Worm (Caenorhabditis elegans) whole organism, young adult: Measurements from ENCODE around the gene F07H5.7.
A peak's percentile ranks its signal among the peaks of the same experiment; 100 is the strongest.

Experiments
- F23B12.7 ChIP-seq: sonication (generic microtip); optimal IDR thresholded peaks from 2 replicates; lab custom pipeline; 2017; ENCODE audit warnings: missing genetic modification characterization, mild to moderate bottlenecking, missing compliant biosample characterization, antibody characterized with exemption, moderate library complexity; ENCODE audit not compliant: insufficient read depth
- F33H1.4 ChIP-seq: fragments of 200-800 bp; sonication (Bioruptor generic); IDR thresholded peaks from 2 replicates; pipeline ENCODE4 v1.3.6; 2022; ENCODE audit warnings: missing genetic modification reagents, missing genetic modification characterization, missing compliant biosample characterization
- F37B4.10 ChIP-seq: fragments of 200-800 bp; sonication (Bioruptor generic); IDR thresholded peaks from 2 replicates; pipeline ENCODE4 v1.3.6; 2022; ENCODE audit warnings: missing genetic modification characterization, missing compliant biosample characterization
- F55B11.4 ChIP-seq: sonication (generic microtip); optimal IDR thresholded peaks from 2 replicates; lab custom pipeline; 2016; ENCODE audit warnings: missing compliant biosample characterization, missing genetic modification characterization, borderline replicate concordance; ENCODE audit not compliant: insufficient read depth
- K12H6.12 ChIP-seq: fragments of 200-800 bp; sonication (Bioruptor generic); optimal IDR thresholded peaks from 2 replicates; lab custom pipeline; 2018; ENCODE audit warnings: mild to moderate bottlenecking, missing genetic modification characterization, missing compliant biosample characterization
- T07F8.4 ChIP-seq: sonication (generic microtip); optimal IDR thresholded peaks from 2 replicates; lab custom pipeline; 2016; ENCODE audit warnings: mild to moderate bottlenecking, missing genetic modification characterization, moderate library complexity, missing compliant biosample characterization
- Y53G8AR.9 ChIP-seq: fragments of 200-800 bp; sonication (Bioruptor generic); conservative IDR thresholded peaks from 2 replicates; pipeline ENCODE4 v1.3.6; 2022; ENCODE audit warnings: missing genetic modification reagents, missing genetic modification characterization, missing compliant biosample characterization
- Y95B8A.8 ChIP-seq: fragments of 200-800 bp; sonication (Bioruptor generic); IDR thresholded peaks from 2 replicates; pipeline ENCODE4 v1.3.6; 2022; ENCODE audit warnings: missing genetic modification reagents, missing genetic modification characterization, missing compliant biosample characterization
- ZK185.1 ChIP-seq: sonication (generic microtip); optimal IDR thresholded peaks from 2 replicates; lab custom pipeline; 2016; ENCODE audit warnings: mild to moderate bottlenecking, missing genetic modification characterization, missing compliant biosample characterization; ENCODE audit not compliant: poor library complexity, severe bottlenecking
- aptf-2 ChIP-seq: fragments of 200-800 bp; sonication (Bioruptor generic); conservative IDR thresholded peaks from 2 replicates; pipeline ENCODE4 v1.3.6; 2022; ENCODE audit warnings: missing genetic modification reagents, missing genetic modification characterization, missing compliant biosample characterization
- athp-1 ChIP-seq: sonication (generic microtip); optimal IDR thresholded peaks from 2 replicates; lab custom pipeline; 2017; ENCODE audit warnings: mild to moderate bottlenecking, missing genetic modification characterization, missing compliant biosample characterization
- attf-5 ChIP-seq: fragments of 200-800 bp; sonication (Bioruptor generic); optimal IDR thresholded peaks from 2 replicates; lab custom pipeline; 2018; ENCODE audit warnings: mild to moderate bottlenecking, missing genetic modification characterization, missing compliant biosample characterization
- attf-6 ChIP-seq: fragments of 200-800 bp; sonication (Bioruptor generic); IDR thresholded peaks from 2 replicates; pipeline ENCODE4 v1.3.6; 2022; ENCODE audit warnings: missing genetic modification reagents, missing genetic modification characterization, missing compliant biosample characterization
- ccch-3 ChIP-seq: fragments of 200-800 bp; sonication (Bioruptor generic); optimal IDR thresholded peaks from 2 replicates; lab custom pipeline; 2018; ENCODE audit warnings: mild to moderate bottlenecking, missing genetic modification characterization, missing compliant biosample characterization
- cebp-1 ChIP-seq, 2 experiments: fragments of 200-800 bp in 1 of 2; sonication (Bioruptor generic) in 1 of 2; sonication (generic microtip) in 1 of 2; IDR thresholded peaks in 1 of 2; optimal IDR thresholded peaks in 1 of 2; 2 replicates each; pipeline versions ENCODE4 v1.3.6 to Lab custom; 2017 to 2022; ENCODE audit warnings: missing compliant biosample characterization in 2 of 2, missing genetic modification characterization in 2 of 2, mild to moderate bottlenecking in 1 of 2, missing genetic modification reagents in 1 of 2, moderate library complexity in 1 of 2
- ceh-40 ChIP-seq: fragments of 200-800 bp; sonication (Bioruptor generic); IDR thresholded peaks from 2 replicates; pipeline ENCODE4 v1.3.6; 2022; ENCODE audit warnings: missing genetic modification characterization, missing compliant biosample characterization
- ceh-58 ChIP-seq: fragments of 200-800 bp; sonication (Bioruptor generic); IDR thresholded peaks from 2 replicates; pipeline ENCODE4 v1.3.6; 2022; ENCODE audit warnings: missing genetic modification characterization, missing compliant biosample characterization
- chd-7 ChIP-seq: sonication (generic microtip); optimal IDR thresholded peaks from 2 replicates; lab custom pipeline; 2016; ENCODE audit warnings: mild to moderate bottlenecking, missing genetic modification characterization, moderate library complexity, missing compliant biosample characterization
- egrh-3 ChIP-seq: fragments of 200-800 bp; sonication (Bioruptor generic); IDR thresholded peaks from 2 replicates; pipeline ENCODE4 v1.3.6; 2022; ENCODE audit warnings: missing genetic modification reagents, missing genetic modification characterization, missing compliant biosample characterization
- ets-4 ChIP-seq: fragments of 200-800 bp; sonication (Bioruptor generic); optimal IDR thresholded peaks from 2 replicates; lab custom pipeline; 2018; ENCODE audit warnings: mild to moderate bottlenecking, missing genetic modification characterization, missing compliant biosample characterization
- him-1 ChIP-seq: sonication (generic microtip); optimal IDR thresholded peaks from 2 replicates; lab custom pipeline; 2016; ENCODE audit warnings: missing genotype, missing genetic modification reagents, missing genetic modification characterization, missing compliant biosample characterization
- hlh-12 ChIP-seq: sonication (generic microtip); optimal IDR thresholded peaks from 2 replicates; lab custom pipeline; 2016; ENCODE audit warnings: missing genetic modification characterization, missing compliant biosample characterization
- hlh-26 ChIP-seq: fragments of 200-800 bp; sonication (Bioruptor generic); conservative IDR thresholded peaks from 2 replicates; pipeline ENCODE4 v1.3.6; 2022; ENCODE audit warnings: missing genetic modification reagents, missing genetic modification characterization, missing compliant biosample characterization
- hmg-1.2 ChIP-seq: fragments of 200-800 bp; sonication (Bioruptor generic); IDR thresholded peaks from 2 replicates; pipeline ENCODE4 v1.3.6; 2022; ENCODE audit warnings: missing genetic modification reagents, missing genetic modification characterization, missing compliant biosample characterization
- hrde-1 ChIP-seq: sonication (generic microtip); optimal IDR thresholded peaks from 2 replicates; lab custom pipeline; 2016; ENCODE audit warnings: missing genetic modification characterization, mild to moderate bottlenecking, missing compliant biosample characterization, moderate library complexity, missing genotype, missing genetic modification reagents, borderline replicate concordance
- hsf-1 ChIP-seq: fragments of 200-800 bp; sonication (Bioruptor generic); IDR thresholded peaks from 2 replicates; pipeline ENCODE4 v1.3.6; 2022; ENCODE audit warnings: missing genetic modification reagents, missing genetic modification characterization, missing compliant biosample characterization
- let-526 ChIP-seq: fragments of 200-800 bp; sonication (Bioruptor generic); IDR thresholded peaks from 2 replicates; pipeline ENCODE4 v1.3.6; 2022; ENCODE audit warnings: missing genetic modification reagents, missing genetic modification characterization, missing compliant biosample characterization
- lin-26 ChIP-seq: fragments of 200-800 bp; sonication (Bioruptor generic); IDR thresholded peaks from 2 replicates; pipeline ENCODE4 v1.3.6; 2022; ENCODE audit warnings: missing genetic modification reagents, missing genetic modification characterization, missing compliant biosample characterization
- lin-35 ChIP-seq, 3 experiments: fragments of 150-350 bp in 2 of 3; sonication (generic microtip) in 1 of 3; optimal IDR thresholded peaks; 2 replicates each; lab custom pipeline; 2014 to 2018; ENCODE audit warnings: missing biosample characterization in 3 of 3, missing genetic modification characterization in 3 of 3, missing genetic modification reagents in 3 of 3
- lin-40 ChIP-seq: sonication (generic microtip); optimal IDR thresholded peaks from 2 replicates; lab custom pipeline; 2016; ENCODE audit warnings: missing genetic modification characterization, mild to moderate bottlenecking, missing compliant biosample characterization, missing genotype, missing genetic modification reagents
- lin-54 ChIP-seq: fragments of 200-800 bp; sonication (Bioruptor generic); optimal IDR thresholded peaks from 2 replicates; lab custom pipeline; 2018; ENCODE audit warnings: mild to moderate bottlenecking, missing genetic modification characterization, missing compliant biosample characterization
- lsl-1 ChIP-seq: fragments of 200-800 bp; sonication (Bioruptor generic); optimal IDR thresholded peaks from 2 replicates; lab custom pipeline; 2018; ENCODE audit warnings: mild to moderate bottlenecking, missing genetic modification characterization, moderate library complexity, missing compliant biosample characterization
- madf-6 ChIP-seq: fragments of 200-800 bp; sonication (Bioruptor generic); IDR thresholded peaks from 2 replicates; pipeline ENCODE4 v1.3.6; 2022; ENCODE audit warnings: missing genetic modification reagents, missing genetic modification characterization, missing compliant biosample characterization
- mcd-1 ChIP-seq: fragments of 200-800 bp; sonication (Bioruptor generic); IDR thresholded peaks from 2 replicates; pipeline ENCODE4 v1.3.6; 2022; ENCODE audit warnings: missing genetic modification reagents, missing genetic modification characterization, missing compliant biosample characterization
- nfya-2 ChIP-seq: fragments of 200-800 bp; sonication (Bioruptor generic); IDR thresholded peaks from 2 replicates; pipeline ENCODE4 v1.3.6; 2022; ENCODE audit warnings: missing genetic modification reagents, missing genetic modification characterization, missing compliant biosample characterization
- rcor-1 ChIP-seq: fragments of 200-800 bp; sonication (Bioruptor generic); IDR thresholded peaks from 2 replicates; pipeline ENCODE4 v1.3.6; 2022; ENCODE audit warnings: missing genetic modification reagents, missing genetic modification characterization, missing compliant biosample characterization
- repo-1 ChIP-seq: sonication (generic microtip); optimal IDR thresholded peaks from 2 replicates; lab custom pipeline; 2017; ENCODE audit warnings: mild to moderate bottlenecking, missing genetic modification characterization, missing compliant biosample characterization
- sea-2 ChIP-seq: fragments of 200-800 bp; sonication (Bioruptor generic); IDR thresholded peaks from 2 replicates; pipeline ENCODE4 v1.3.6; 2022; ENCODE audit warnings: missing genetic modification characterization, missing compliant biosample characterization
- snpc-1.1 ChIP-seq: sonication (generic microtip); optimal IDR thresholded peaks from 2 replicates; lab custom pipeline; 2017; ENCODE audit warnings: missing genetic modification characterization, mild to moderate bottlenecking, missing compliant biosample characterization, antibody characterized with exemption, moderate library complexity, missing genotype, missing genetic modification reagents; ENCODE audit not compliant: insufficient read depth
- snpc-4 ChIP-seq, 5 experiments: fragments of 150-350 bp in 1 of 5; sonication (generic microtip) in 4 of 5; optimal IDR thresholded peaks; 2 replicates each; lab custom pipeline; 2014 to 2018; ENCODE audit warnings: missing genetic modification characterization in 5 of 5, missing biosample characterization in 3 of 5, antibody characterized with exemption in 2 of 5, mild to moderate bottlenecking in 2 of 5, missing compliant biosample characterization in 2 of 5, missing genotype in 2 of 5, moderate library complexity in 2 of 5, missing genetic modification reagents in 1 of 5
- unc-62 ChIP-seq: fragments of 150-350 bp; optimal IDR thresholded peaks from 2 replicates; lab custom pipeline; 2014; ENCODE audit warnings: missing biosample characterization, missing genetic modification reagents, missing genetic modification characterization
- ztf-22 ChIP-seq: fragments of 200-800 bp; sonication (Bioruptor generic); optimal IDR thresholded peaks from 2 replicates; lab custom pipeline; 2018; ENCODE audit warnings: mild to moderate bottlenecking, missing genetic modification characterization, moderate library complexity, missing compliant biosample characterization
- ztf-3 ChIP-seq: fragments of 200-800 bp; sonication (Bioruptor generic); optimal IDR thresholded peaks from 2 replicates; lab custom pipeline; 2018; ENCODE audit warnings: mild to moderate bottlenecking, missing genetic modification characterization, missing compliant biosample characterization
- ztf-6 ChIP-seq: fragments of 200-800 bp; sonication (Bioruptor generic); IDR thresholded peaks from 2 replicates; pipeline ENCODE4 v1.3.6; 2022; ENCODE audit warnings: missing genetic modification reagents, missing genetic modification characterization, missing compliant biosample characterization

F07H5.7 gene

DNA sequence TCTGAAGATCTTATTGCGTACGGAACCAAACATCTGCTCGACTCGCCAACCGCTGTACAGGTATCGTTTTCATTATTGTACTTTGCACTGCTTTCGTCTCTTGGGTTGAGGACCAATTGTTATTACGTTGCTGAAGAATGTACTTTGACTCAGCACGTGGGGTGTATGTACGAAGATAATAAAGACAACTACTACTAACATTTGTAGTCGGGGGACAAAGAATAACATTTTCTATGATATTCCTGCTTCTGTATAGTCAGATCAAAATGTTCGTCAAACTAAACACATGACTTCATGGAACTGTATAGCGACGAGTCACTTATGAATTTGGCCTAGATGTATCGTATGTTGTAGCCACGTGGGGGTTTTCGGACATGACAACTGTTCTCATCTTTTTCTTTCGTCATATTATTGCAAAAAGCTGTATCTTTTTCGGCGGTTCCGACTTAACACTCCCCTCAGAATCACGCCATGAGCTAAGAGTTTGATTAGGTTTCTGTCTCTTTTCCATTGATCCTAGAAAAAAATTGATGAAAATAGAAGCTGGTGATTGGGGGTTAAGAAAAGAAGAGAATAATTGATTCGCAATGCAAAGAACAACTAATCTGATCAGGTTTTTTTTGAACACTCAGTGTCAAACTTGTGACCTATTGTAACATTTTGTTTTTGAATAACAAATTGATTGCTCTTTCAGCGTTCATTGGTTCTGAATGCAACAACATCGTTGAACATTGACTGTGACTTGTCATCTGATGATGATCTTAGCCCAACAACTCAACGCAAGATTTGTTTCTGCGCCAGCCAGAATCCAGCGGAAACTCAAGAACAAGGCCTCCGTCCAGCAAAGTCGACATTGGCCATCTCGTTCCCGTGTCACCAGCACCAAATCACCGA is 49.2 kb downstream of the F07H5.7 start:
- TF ChIP-seq mcd-1 (GFP tag; lab: Robert Waterston, UW) (peak; percentile 41; the same call in 1 of the 2 replicates), ccch-3 (GFP tag; lab: Kevin White, UChicago) (no peak), snpc-4 (GFP tag; optimal IDR thresholded peaks at IDR 0.05; lab: Kevin White, UChicago) (no peak), snpc-4 (tag; optimal IDR thresholded peaks at IDR 0.05; lab: Kevin White, UChicago) (peak in 1 of 4 experiments; percentile 41), hsf-1 (GFP tag; lab: Robert Waterston, UW) (no peak), F23B12.7 (tag; lab: Kevin White, UChicago) (no peak), lsl-1 (no peak), ztf-6 (GFP tag; lab: Robert Waterston, UW) (no peak), hlh-12 (tag; lab: Kevin White, UChicago) (no peak), T07F8.4 (no peak), hmg-1.2 (GFP tag; lab: Robert Waterston, UW) (peak; percentile 5; the same call in 1 of the 2 replicates), ZK185.1 (tag; lab: Kevin White, UChicago) (peak; percentile 1), F55B11.4 (no peak), athp-1 (tag; lab: Kevin White, UChicago) (no peak), lin-54 (GFP tag; lab: Kevin White, UChicago) (no peak), unc-62 (GFP tag; lab: Kevin White, UChicago) (no peak), lin-40 (tag; lab: Kevin White, UChicago) (no peak), rcor-1 (peak; percentile 34; the same call in 1 of the 2 replicates), ztf-3 (no peak), ceh-58 (GFP tag; lab: Robert Waterston, UW) (0 out of 2 replicates have a peak, but pooled peaks have one; percentile 25), cebp-1 (GFP tag; IDR thresholded peaks at IDR 0.05; lab: Robert Waterston, UW) (peak; percentile 7; the same call in 1 of the 2 replicates), cebp-1 (tag; optimal IDR thresholded peaks at IDR 0.05; lab: Kevin White, UChicago) (peak; percentile 39), let-526 (GFP tag; lab: Robert Waterston, UW) (peak; percentile 60), madf-6 (GFP tag; lab: Robert Waterston, UW) (peak; percentile 44; the same call in 1 of the 2 replicates), ztf-22 (no peak), K12H6.12 (peak; percentile 44), hlh-26 (GFP tag; lab: Robert Waterston, UW) (no peak), attf-5 (GFP tag; lab: Kevin White, UChicago) (no peak), sea-2 (GFP tag; lab: Robert Waterston, UW) (0 out of 2 replicates have a peak, but pooled peaks have one; percentile 23), chd-7 (tag; lab: Kevin White, UChicago) (no peak), ceh-40 (0 out of 2 replicates have a peak, but pooled peaks have one; percentile 6), F33H1.4 (GFP tag; lab: Robert Waterston, UW) (no peak), egrh-3 (GFP tag; lab: Robert Waterston, UW) (no peak), lin-35 (GFP tag; optimal IDR thresholded peaks at IDR 0.05; lab: Kevin White, UChicago) (peak in 1 of 3 experiments; percentile 15), attf-6 (no peak), him-1 (tag; lab: Kevin White, UChicago) (no peak), Y53G8AR.9 (GFP tag; lab: Robert Waterston, UW) (peak; percentile 54), aptf-2 (GFP tag; lab: Robert Waterston, UW) (no peak), Y95B8A.8 (GFP tag; lab: Robert Waterston, UW) (peak; percentile 56), repo-1 (tag; lab: Kevin White, UChicago) (no peak), lin-26 (GFP tag; lab: Robert Waterston, UW) (peak; percentile 67; the same call in 1 of the 2 replicates), nfya-2 (GFP tag; lab: Robert Waterston, UW) (no peak), hrde-1 (no peak), ets-4 (GFP tag; lab: Kevin White, UChicago) (peak; percentile 36), snpc-1.1 (no peak), F37B4.10 (no peak)
